Worm (Caenorhabditis elegans) whole organism, late embryonic: ENCODE measurements around the gene Y39E4B.13.

Experiments used
- C38D4.7 ChIP-seq: fragments of 200-800 bp; sonication (Bioruptor generic); optimal IDR thresholded peaks from 2 replicates; lab custom pipeline; 2018; ENCODE audit warnings: mild to moderate bottlenecking, missing genetic modification characterization, moderate library complexity, missing compliant biosample characterization
- F13H6.1 ChIP-seq: sonication (generic microtip); optimal IDR thresholded peaks from 2 replicates; lab custom pipeline; 2016; ENCODE audit warnings: missing genetic modification characterization, missing compliant biosample characterization
- K02D7.2 ChIP-seq: sonication (generic microtip); optimal IDR thresholded peaks from 2 replicates; lab custom pipeline; 2017; ENCODE audit warnings: mild to moderate bottlenecking, missing genetic modification characterization, missing compliant biosample characterization
- ahr-1 ChIP-seq: sonication (generic microtip); optimal IDR thresholded peaks from 2 replicates; lab custom pipeline; 2016; ENCODE audit warnings: missing genetic modification characterization, missing compliant biosample characterization
- ceh-14 ChIP-seq: sonication (generic microtip); optimal IDR thresholded peaks from 2 replicates; lab custom pipeline; 2016; ENCODE audit warnings: missing genotype, missing genetic modification characterization, missing compliant biosample characterization
- ceh-18 ChIP-seq: sonication (generic microtip); optimal IDR thresholded peaks from 2 replicates; lab custom pipeline; 2016; ENCODE audit warnings: missing genetic modification characterization, missing compliant biosample characterization
- ceh-19 ChIP-seq: fragments of 200-800 bp; sonication (Bioruptor generic); optimal IDR thresholded peaks from 2 replicates; lab custom pipeline; 2018; ENCODE audit warnings: mild to moderate bottlenecking, missing genetic modification characterization, missing compliant biosample characterization
- ceh-2 ChIP-seq: sonication (generic microtip); optimal IDR thresholded peaks from 2 replicates; lab custom pipeline; 2016; ENCODE audit warnings: missing genotype, missing genetic modification characterization, missing compliant biosample characterization
- ceh-22 ChIP-seq: sonication (generic microtip); optimal IDR thresholded peaks from 2 replicates; lab custom pipeline; 2017; ENCODE audit warnings: missing biosample characterization, missing genetic modification characterization
- ceh-30 ChIP-seq: fragments of 150-350 bp; optimal IDR thresholded peaks from 2 replicates; lab custom pipeline; 2014; ENCODE audit warnings: missing biosample characterization, missing genetic modification characterization
- ceh-31 ChIP-seq: sonication (generic microtip); optimal IDR thresholded peaks from 2 replicates; lab custom pipeline; 2016; ENCODE audit warnings: missing genetic modification characterization, missing compliant biosample characterization
- ceh-34 ChIP-seq: sonication (generic microtip); optimal IDR thresholded peaks from 2 replicates; lab custom pipeline; 2016; ENCODE audit warnings: mild to moderate bottlenecking, missing genetic modification characterization, missing compliant biosample characterization
- ceh-45 ChIP-seq: fragments of 200-800 bp; sonication (Bioruptor generic); IDR thresholded peaks from 2 replicates; pipeline ENCODE4 v1.3.6; 2022; ENCODE audit warnings: missing genetic modification reagents, missing genetic modification characterization, missing compliant biosample characterization
- ceh-48 ChIP-seq: sonication (generic microtip); optimal IDR thresholded peaks from 2 replicates; lab custom pipeline; 2016; ENCODE audit warnings: missing genetic modification characterization, inconsistent platforms, missing compliant biosample characterization
- ceh-9 ChIP-seq: sonication (generic microtip); optimal IDR thresholded peaks from 2 replicates; lab custom pipeline; 2016; ENCODE audit warnings: mild to moderate bottlenecking, missing genetic modification characterization, inconsistent platforms, missing compliant biosample characterization
- dmd-4 ChIP-seq: sonication (generic microtip); optimal IDR thresholded peaks from 2 replicates; lab custom pipeline; 2016; ENCODE audit warnings: borderline replicate concordance, missing genetic modification characterization, missing compliant biosample characterization
- dve-1 ChIP-seq: sonication (generic microtip); optimal IDR thresholded peaks from 2 replicates; lab custom pipeline; 2017; ENCODE audit warnings: antibody characterized with exemption, mild to moderate bottlenecking, missing genetic modification characterization, missing compliant biosample characterization
- elt-2 ChIP-seq: sonication (generic microtip); optimal IDR thresholded peaks from 2 replicates; lab custom pipeline; 2016; ENCODE audit warnings: missing genetic modification reagents, missing genetic modification characterization, missing compliant biosample characterization
- eyg-1 ChIP-seq: sonication (generic microtip); optimal IDR thresholded peaks from 2 replicates; lab custom pipeline; 2016; ENCODE audit warnings: missing genotype, missing genetic modification characterization, missing compliant biosample characterization
- fkh-6 ChIP-seq: sonication (generic microtip); optimal IDR thresholded peaks from 2 replicates; lab custom pipeline; 2016; ENCODE audit warnings: missing genetic modification characterization, missing compliant biosample characterization
- gmeb-2 ChIP-seq: sonication (generic microtip); optimal IDR thresholded peaks from 2 replicates; lab custom pipeline; 2016; ENCODE audit warnings: missing genetic modification characterization, inconsistent platforms, missing compliant biosample characterization
- hlh-15 ChIP-seq: sonication (generic microtip); optimal IDR thresholded peaks from 2 replicates; lab custom pipeline; 2016; ENCODE audit warnings: missing genetic modification characterization, missing compliant biosample characterization
- hlh-30 ChIP-seq: sonication (generic microtip); optimal IDR thresholded peaks from 2 replicates; lab custom pipeline; 2017; ENCODE audit warnings: antibody characterized with exemption, missing genetic modification characterization, missing compliant biosample characterization; ENCODE audit not compliant: insufficient read depth
- hlh-6 ChIP-seq: sonication (generic microtip); optimal IDR thresholded peaks from 2 replicates; lab custom pipeline; 2016; ENCODE audit warnings: missing genotype, missing genetic modification characterization, missing compliant biosample characterization
- lin-11 ChIP-seq: fragments of 200-800 bp; sonication (Bioruptor generic); optimal IDR thresholded peaks from 2 replicates; lab custom pipeline; 2018; ENCODE audit warnings: mild to moderate bottlenecking, missing genetic modification characterization, missing compliant biosample characterization
- madf-2 ChIP-seq: sonication (generic microtip); optimal IDR thresholded peaks from 2 replicates; lab custom pipeline; 2017; ENCODE audit warnings: missing genetic modification characterization, missing compliant biosample characterization
- mec-3 ChIP-seq: sonication (generic microtip); optimal IDR thresholded peaks from 2 replicates; lab custom pipeline; 2016; ENCODE audit warnings: borderline replicate concordance, missing genetic modification characterization, missing compliant biosample characterization
- nfya-1 ChIP-seq: sonication (generic microtip); optimal IDR thresholded peaks from 2 replicates; lab custom pipeline; 2017; ENCODE audit warnings: missing genetic modification characterization, mild to moderate bottlenecking, missing compliant biosample characterization, antibody characterized with exemption, moderate library complexity
- pag-3 ChIP-seq: sonication (generic microtip); optimal IDR thresholded peaks from 2 replicates; lab custom pipeline; 2016; ENCODE audit warnings: missing compliant biosample characterization, missing genetic modification characterization, borderline replicate concordance
- pat-9 ChIP-seq: fragments of 200-800 bp; sonication (Bioruptor generic); optimal IDR thresholded peaks from 2 replicates; lab custom pipeline; 2018; ENCODE audit warnings: mild to moderate bottlenecking, missing genetic modification characterization, moderate library complexity, missing compliant biosample characterization
- pha-2 ChIP-seq: sonication (generic microtip); optimal IDR thresholded peaks from 2 replicates; lab custom pipeline; 2017; ENCODE audit warnings: mild to moderate bottlenecking, missing genetic modification characterization, missing compliant biosample characterization
- pros-1 ChIP-seq: fragments of 150-350 bp; optimal IDR thresholded peaks from 2 replicates; lab custom pipeline; 2014; ENCODE audit warnings: missing biosample characterization, missing genetic modification reagents, missing genetic modification characterization
- sdc-2 ChIP-seq: sonication (generic microtip); optimal IDR thresholded peaks from 2 replicates; lab custom pipeline; 2016; ENCODE audit warnings: missing genotype, missing genetic modification characterization, missing compliant biosample characterization
- syd-9 ChIP-seq: sonication (generic microtip); optimal IDR thresholded peaks from 2 replicates; lab custom pipeline; 2016; ENCODE audit warnings: mild to moderate bottlenecking, missing genetic modification characterization, moderate library complexity, missing compliant biosample characterization
- tbx-2 ChIP-seq: sonication (generic microtip); optimal IDR thresholded peaks from 2 replicates; lab custom pipeline; 2016; ENCODE audit warnings: missing genetic modification characterization, missing compliant biosample characterization
- tbx-7 ChIP-seq: sonication (generic microtip); optimal IDR thresholded peaks from 2 replicates; lab custom pipeline; 2016; ENCODE audit warnings: missing genotype, missing genetic modification characterization, missing compliant biosample characterization
- ttx-3 ChIP-seq: sonication (generic microtip); optimal IDR thresholded peaks from 2 replicates; lab custom pipeline; 2016; ENCODE audit warnings: missing genetic modification reagents, missing genetic modification characterization, missing compliant biosample characterization
- unc-3 ChIP-seq, 2 experiments: fragments of 200-800 bp in 1 of 2; sonication (Bioruptor generic) in 1 of 2; sonication (generic microtip) in 1 of 2; conservative IDR thresholded peaks in 1 of 2; optimal IDR thresholded peaks in 1 of 2; 2 replicates each; pipeline versions ENCODE4 v1.3.6 to Lab custom; 2016 to 2022; ENCODE audit warnings: missing compliant biosample characterization in 2 of 2, missing genetic modification characterization in 2 of 2, missing genetic modification reagents in 1 of 2
- unc-42 ChIP-seq: sonication (generic microtip); optimal IDR thresholded peaks from 2 replicates; lab custom pipeline; 2016; ENCODE audit warnings: missing genotype, missing genetic modification characterization, missing compliant biosample characterization
- zip-5 ChIP-seq: sonication (generic microtip); optimal IDR thresholded peaks from 2 replicates; lab custom pipeline; 2016; ENCODE audit warnings: missing genetic modification characterization, missing compliant biosample characterization
- ztf-16 ChIP-seq: sonication (generic microtip); optimal IDR thresholded peaks from 2 replicates; lab custom pipeline; 2017; ENCODE audit warnings: missing genetic modification characterization, missing compliant biosample characterization

The Y39E4B.13 gene

ce11 chrIII:13091072-13091538 is at the start of gene Y39E4B.13:
TSS of gene Y39E4B.13 (plus strand) at chrIII:13091122.
- TF ChIP-seq ztf-16 (tag; lab: Kevin White, UChicago) (no peak), syd-9 (tag; lab: Kevin White, UChicago) (no peak)
- TF ChIP-seq, all 69 proteins: peak for 0

- TF ChIP-seq ahr-1 (tag; lab: Kevin White, UChicago): no peak
- TF ChIP-seq pat-9 (tag; lab: Kevin White, UChicago): no peak
Measured at ce11 chrIII:13049956-13050355, 41.0 kb upstream of the Y39E4B.13 start.

ce11 chrIII:13055342-13055741 is 35.6 kb upstream of the Y39E4B.13 start, which contains the start of gene F54F12.1:
TSS of gene F54F12.1 (minus strand) at chrIII:13055442.
- TF ChIP-seq tbx-2 (tag; lab: Kevin White, UChicago) (no peak), sdc-2 (tag; lab: Kevin White, UChicago) (no peak), ceh-34 (tag; lab: Kevin White, UChicago) (no peak), ttx-3 (tag; lab: Kevin White, UChicago) (no peak), ceh-48 (tag; lab: Kevin White, UChicago) (no peak), ahr-1 (tag; lab: Kevin White, UChicago) (no peak), ceh-19 (GFP tag; lab: Kevin White, UChicago) (no peak), eyg-1 (tag; lab: Kevin White, UChicago) (no peak), ceh-14 (no peak), hlh-6 (tag; lab: Kevin White, UChicago) (no peak), elt-2 (tag; lab: Kevin White, UChicago) (no peak), F13H6.1 (tag; lab: Kevin White, UChicago) (no peak), gmeb-2 (tag; lab: Kevin White, UChicago) (no peak), pros-1 (tag; lab: Kevin White, UChicago) (no peak), unc-42 (tag; lab: Kevin White, UChicago) (no peak), ceh-30 (tag; lab: Kevin White, UChicago) (no peak)

ce11 chrIII:13056230-13056629 is 34.7 kb upstream of the Y39E4B.13 start:
- TF ChIP-seq dve-1 (tag; lab: Kevin White, UChicago) (peak; percentile 70), pha-2 (tag; lab: Kevin White, UChicago) (no peak), K02D7.2 (peak; percentile 21), tbx-2 (tag; lab: Kevin White, UChicago) (no peak), nfya-1 (tag; lab: Kevin White, UChicago) (no peak)

ce11 chrIII:13056735-13057134 is 34.2 kb upstream of the Y39E4B.13 start:
- no peak for TF ChIP-seq ceh-18 (tag; lab: Kevin White, UChicago)
- TF ChIP-seq ahr-1 (tag; lab: Kevin White, UChicago): no peak
- TF ChIP-seq hlh-30 (tag; lab: Kevin White, UChicago): peak; percentile 21
- no peak for TF ChIP-seq mec-3 (tag; lab: Kevin White, UChicago)

ce11 chrIII:13058140-13058539 is 32.8 kb upstream of the Y39E4B.13 start:
- no peak for TF ChIP-seq hlh-15 (tag; lab: Kevin White, UChicago)
- no peak for TF ChIP-seq elt-2 (tag; lab: Kevin White, UChicago)
- no peak for TF ChIP-seq ceh-31 (tag; lab: Kevin White, UChicago)
- TF ChIP-seq tbx-7 (tag; lab: Kevin White, UChicago): no peak
- TF ChIP-seq tbx-2 (tag; lab: Kevin White, UChicago): no peak
- TF ChIP-seq hlh-6 (tag; lab: Kevin White, UChicago): no peak
- no peak for TF ChIP-seq C38D4.7 (GFP tag; lab: Kevin White, UChicago)
- no peak for TF ChIP-seq dmd-4 (tag; lab: Kevin White, UChicago)
- TF ChIP-seq ceh-2: no peak
- TF ChIP-seq ceh-45: no peak
- no peak for TF ChIP-seq ceh-9 (tag; lab: Kevin White, UChicago)
- no peak for TF ChIP-seq ceh-22 (tag; lab: Kevin White, UChicago)
- TF ChIP-seq fkh-6 (tag; lab: Kevin White, UChicago): no peak
- no peak for TF ChIP-seq zip-5 (tag; lab: Kevin White, UChicago)
- TF ChIP-seq lin-11 (tag; lab: Kevin White, UChicago): no peak
- TF ChIP-seq unc-3 (GFP tag; conservative IDR thresholded peaks at IDR 0.05; lab: Robert Waterston, UW): no peak
- TF ChIP-seq unc-3 (tag; optimal IDR thresholded peaks at IDR 0.05; lab: Kevin White, UChicago): no peak
- no peak for TF ChIP-seq madf-2
- no peak for TF ChIP-seq pag-3 (tag; lab: Kevin White, UChicago)
- no peak for TF ChIP-seq unc-42 (tag; lab: Kevin White, UChicago)
- TF ChIP-seq ztf-16 (tag; lab: Kevin White, UChicago): no peak
